Fruit fly (Drosophila melanogaster): Measurements from ENCODE around the gene CG15721.

dm6 chrX:13021898-13022297, 51.4 kb downstream of the CG15721 start, which contains the start of gene CG2209:
- TF ChIP-seq CG9948 (tag; optimal IDR thresholded peaks at IDR 0.05), result no peak
- TF ChIP-seq CG34367 (tag; optimal IDR thresholded peaks at IDR 0.05), result no peak
- TF ChIP-seq Ets98B (GFP tag; IDR thresholded peaks at IDR 0.05), result no peak
- TF ChIP-seq D1 (tag; optimal IDR thresholded peaks at IDR 0.05), result no peak
- no peak for TF ChIP-seq fd96Ca (GFP tag; IDR thresholded peaks at IDR 0.05)
